Fruit fly (Drosophila melanogaster) whole organism, embryonic: Measurements from ENCODE around the gene CG18095.

Source experiments
- Ada2b ChIP-seq: fragments of 200-800 bp; sonication (Bioruptor generic); IDR thresholded peaks from 2 replicates; pipeline ENCODE4 v1.3.6; 2022; ENCODE audit warnings: missing biosample characterization, missing genetic modification characterization
- CG10462 ChIP-seq: fragments of 200-800 bp; sonication (Bioruptor generic); optimal IDR thresholded peaks from 2 replicates; lab custom pipeline; 2016; ENCODE audit warnings: missing biosample characterization, missing genetic modification characterization
- CG10654 ChIP-seq: fragments of 200-800 bp; sonication (Bioruptor generic); optimal IDR thresholded peaks from 2 replicates; lab custom pipeline; 2016; ENCODE audit warnings: missing biosample characterization, missing genetic modification characterization
- CG11093 ChIP-seq: fragments of 200-800 bp; sonication (Bioruptor generic); IDR thresholded peaks from 3 replicates; pipeline ENCODE4 v1.3.6; 2022; ENCODE audit warnings: missing biosample characterization, missing genetic modification characterization
- CG11247 ChIP-seq: fragments of 200-800 bp; sonication (Bioruptor generic); IDR thresholded peaks from 2 replicates; pipeline ENCODE4 v1.3.6; 2022; ENCODE audit warnings: missing biosample characterization, missing genetic modification characterization
- CG11504 ChIP-seq: fragments of 200-800 bp; sonication (Bioruptor generic); optimal IDR thresholded peaks from 3 replicates; lab custom pipeline; 2019; ENCODE audit warnings: missing biosample characterization, mild to moderate bottlenecking, missing genetic modification characterization, moderate library complexity
- CG11723 ChIP-seq: fragments of 200-800 bp; sonication (Bioruptor generic); optimal IDR thresholded peaks from 2 replicates; lab custom pipeline; 2017; ENCODE audit warnings: missing biosample characterization, mild to moderate bottlenecking, missing genetic modification characterization
- CG12104 ChIP-seq: fragments of 200-800 bp; sonication (Bioruptor generic); optimal IDR thresholded peaks from 3 replicates; lab custom pipeline; 2016; ENCODE audit warnings: missing biosample characterization, missing genetic modification characterization
- CG13775 ChIP-seq: fragments of 200-800 bp; sonication (Bioruptor generic); optimal IDR thresholded peaks from 3 replicates; lab custom pipeline; 2017; ENCODE audit warnings: missing biosample characterization, mild to moderate bottlenecking, missing genetic modification characterization
- CG14667 ChIP-seq: fragments of 200-800 bp; sonication (Bioruptor generic); IDR thresholded peaks from 2 replicates; pipeline ENCODE4 v1.3.6; 2022; ENCODE audit warnings: missing biosample characterization, missing genetic modification characterization
- CG14860 ChIP-seq: fragments of 200-800 bp; sonication (Bioruptor generic); IDR thresholded peaks from 3 replicates; pipeline ENCODE4 v1.3.6; 2022; ENCODE audit warnings: missing biosample characterization, missing genetic modification characterization; ENCODE audit not compliant: partially characterized antibody
- CG15011 ChIP-seq: fragments of 200-800 bp; sonication (Bioruptor generic); optimal IDR thresholded peaks from 3 replicates; lab custom pipeline; 2018; ENCODE audit warnings: missing biosample characterization, mild to moderate bottlenecking, missing genetic modification characterization
- CG17802 ChIP-seq: fragments of 200-800 bp; sonication (Bioruptor generic); optimal IDR thresholded peaks from 2 replicates; lab custom pipeline; 2018; ENCODE audit warnings: missing biosample characterization, mild to moderate bottlenecking, missing genetic modification characterization, moderate library complexity
- CG17829 ChIP-seq: fragments of 200-800 bp; optimal IDR thresholded peaks from 2 replicates; lab custom pipeline; 2019; ENCODE audit warnings: missing biosample characterization, mild to moderate bottlenecking, missing genetic modification characterization, moderate library complexity
- CG3838 ChIP-seq: fragments of 200-800 bp; sonication (Bioruptor generic); optimal IDR thresholded peaks from 3 replicates; lab custom pipeline; 2016; ENCODE audit warnings: missing biosample characterization, missing genetic modification characterization
- CG43689 ChIP-seq: fragments of 200-800 bp; sonication (Bioruptor generic); IDR thresholded peaks from 2 replicates; pipeline ENCODE4 v1.3.6; 2022; ENCODE audit warnings: missing biosample characterization, missing genetic modification characterization
- CG4707 ChIP-seq: fragments of 200-800 bp; sonication (Bioruptor generic); optimal IDR thresholded peaks from 2 replicates; lab custom pipeline; 2018; ENCODE audit warnings: missing biosample characterization, mild to moderate bottlenecking, missing genetic modification characterization, moderate library complexity
- CG6813 ChIP-seq: fragments of 200-800 bp; sonication (Bioruptor generic); optimal IDR thresholded peaks from 2 replicates; lab custom pipeline; 2017; ENCODE audit warnings: missing biosample characterization, missing genetic modification characterization, mild to moderate bottlenecking, moderate library complexity, missing genetic modification reagents
- CG7372 ChIP-seq: fragments of 200-800 bp; sonication (Bioruptor generic); IDR thresholded peaks from 2 replicates; pipeline ENCODE4 v1.3.6; 2022; ENCODE audit warnings: missing biosample characterization, missing genetic modification characterization
- CG7786 ChIP-seq: fragments of 200-800 bp; sonication (Bioruptor generic); optimal IDR thresholded peaks from 2 replicates; lab custom pipeline; 2016; ENCODE audit warnings: missing biosample characterization, missing genetic modification characterization
- CG7839 ChIP-seq: fragments of 200-800 bp; sonication (Bioruptor generic); optimal IDR thresholded peaks from 3 replicates; lab custom pipeline; 2018; ENCODE audit warnings: missing biosample characterization, mild to moderate bottlenecking, missing genetic modification characterization, moderate library complexity
- CG9609 ChIP-seq: fragments of 200-800 bp; sonication (Bioruptor generic); optimal IDR thresholded peaks from 3 replicates; lab custom pipeline; 2016; ENCODE audit warnings: missing biosample characterization, missing genetic modification characterization
- CG9797 ChIP-seq: fragments of 200-800 bp; sonication (Bioruptor generic); optimal IDR thresholded peaks from 3 replicates; lab custom pipeline; 2018; ENCODE audit warnings: missing biosample characterization, mild to moderate bottlenecking, missing genetic modification characterization
- CkIIα-i1 ChIP-seq: fragments of 200-800 bp; sonication (Bioruptor generic); IDR thresholded peaks from 2 replicates; pipeline ENCODE4 v1.3.6; 2022; ENCODE audit warnings: missing biosample characterization, missing genetic modification characterization
- Elba2 ChIP-seq: fragments of 200-800 bp; sonication (Bioruptor generic); optimal IDR thresholded peaks from 3 replicates; lab custom pipeline; 2016; ENCODE audit warnings: missing biosample characterization, missing genetic modification characterization
- Hmr ChIP-seq: fragments of 200-800 bp; sonication (Bioruptor generic); optimal IDR thresholded peaks from 3 replicates; lab custom pipeline; 2017; ENCODE audit warnings: mild to moderate bottlenecking, missing biosample characterization, missing genetic modification reagents, missing genetic modification characterization
- MTF-1 ChIP-seq: fragments of 200-800 bp; sonication (Bioruptor generic); optimal IDR thresholded peaks from 2 replicates; lab custom pipeline; 2018; ENCODE audit warnings: missing biosample characterization, mild to moderate bottlenecking, missing genetic modification characterization, borderline replicate concordance
- NC2β ChIP-seq: fragments of 200-800 bp; sonication (Bioruptor generic); optimal IDR thresholded peaks from 2 replicates; lab custom pipeline; 2016; ENCODE audit warnings: missing biosample characterization, missing genetic modification characterization
- NK7.1 ChIP-seq: fragments of 200-800 bp; sonication (Bioruptor generic); optimal IDR thresholded peaks from 3 replicates; lab custom pipeline; 2016; ENCODE audit warnings: missing biosample characterization, missing genetic modification characterization
- Ravus ChIP-seq: fragments of 200-800 bp; sonication (Bioruptor generic); IDR thresholded peaks from 2 replicates; pipeline ENCODE4 v1.3.6; 2022; ENCODE audit warnings: missing biosample characterization, missing genetic modification characterization
- Ssrp ChIP-seq: fragments of 200-800 bp; sonication (Bioruptor generic); optimal IDR thresholded peaks from 2 replicates; lab custom pipeline; 2018; ENCODE audit warnings: missing biosample characterization, mild to moderate bottlenecking, missing genetic modification characterization, moderate library complexity
- Tbp ChIP-seq: fragments of >200 bp; optimal IDR thresholded peaks from 2 replicates; lab custom pipeline; 2018; ENCODE audit warnings: missing biosample characterization, missing genetic modification characterization
- Usf ChIP-seq: fragments of 200-800 bp; sonication (Bioruptor generic); optimal IDR thresholded peaks from 2 replicates; lab custom pipeline; 2017; ENCODE audit warnings: missing genotype, missing biosample characterization, missing genetic modification characterization
- abd-A ChIP-seq: fragments of 200-800 bp; sonication (Bioruptor generic); optimal IDR thresholded peaks from 3 replicates; lab custom pipeline; 2019; ENCODE audit warnings: missing biosample characterization, mild to moderate bottlenecking, missing genetic modification characterization, moderate library complexity
- al ChIP-seq: fragments of 200-800 bp; sonication (Bioruptor generic); IDR thresholded peaks from 2 replicates; pipeline ENCODE4 v1.3.6; 2022; ENCODE audit warnings: missing biosample characterization, missing genetic modification characterization
- croc ChIP-seq: fragments of 200-800 bp; sonication (Bioruptor generic); conservative IDR thresholded peaks from 3 replicates; pipeline ENCODE4 v1.3.6; 2022; ENCODE audit warnings: missing biosample characterization, missing genetic modification characterization
- dati ChIP-seq: fragments of 200-800 bp; sonication (Bioruptor generic); IDR thresholded peaks from 2 replicates; pipeline ENCODE4 v1.3.6; 2022; ENCODE audit warnings: missing biosample characterization, missing genetic modification characterization
- ewg ChIP-seq: fragments of 200-800 bp; sonication (Bioruptor generic); optimal IDR thresholded peaks from 3 replicates; lab custom pipeline; 2017; ENCODE audit warnings: mild to moderate bottlenecking, missing biosample characterization, missing genetic modification reagents, missing genetic modification characterization
- eyg ChIP-seq: fragments of 200-800 bp; sonication (Bioruptor generic); optimal IDR thresholded peaks from 3 replicates; lab custom pipeline; 2016; ENCODE audit warnings: missing biosample characterization, missing genetic modification characterization
- grn ChIP-seq: fragments of 200-800 bp; sonication (Bioruptor generic); optimal IDR thresholded peaks from 3 replicates; lab custom pipeline; 2017; ENCODE audit warnings: missing biosample characterization, missing genetic modification characterization
- gsb ChIP-seq: fragments of 200-800 bp; sonication (Bioruptor generic); IDR thresholded peaks from 2 replicates; pipeline ENCODE4 v1.3.6; 2022; ENCODE audit warnings: missing biosample characterization, missing genetic modification characterization
- ind ChIP-seq: fragments of 200-800 bp; sonication (Bioruptor generic); optimal IDR thresholded peaks from 3 replicates; lab custom pipeline; 2016; ENCODE audit warnings: missing biosample characterization, missing genetic modification characterization
- klu ChIP-seq: fragments of 200-800 bp; sonication (Bioruptor generic); IDR thresholded peaks from 2 replicates; pipeline ENCODE4 v1.3.6; 2022; ENCODE audit warnings: missing biosample characterization, missing genetic modification characterization
- luna ChIP-seq: fragments of 200-800 bp; sonication (Bioruptor generic); optimal IDR thresholded peaks from 2 replicates; lab custom pipeline; 2016; ENCODE audit warnings: missing biosample characterization, missing genetic modification characterization
- nerfin-1 ChIP-seq: fragments of 200-800 bp; sonication (Bioruptor generic); optimal IDR thresholded peaks from 3 replicates; lab custom pipeline; 2019; ENCODE audit warnings: missing biosample characterization, mild to moderate bottlenecking, missing genetic modification characterization, moderate library complexity
- nom ChIP-seq: fragments of 200-800 bp; sonication (Bioruptor generic); optimal IDR thresholded peaks from 2 replicates; lab custom pipeline; 2017; ENCODE audit warnings: missing biosample characterization, missing genetic modification characterization, mild to moderate bottlenecking, moderate library complexity, missing genetic modification reagents
- psq ChIP-seq: fragments of 200-800 bp; sonication (Bioruptor generic); optimal IDR thresholded peaks from 2 replicates; lab custom pipeline; 2017; ENCODE audit warnings: missing biosample characterization, missing genetic modification characterization
- sna ChIP-seq: fragments of 200-800 bp; sonication (Bioruptor generic); IDR thresholded peaks from 2 replicates; pipeline ENCODE4 v1.3.6; 2022; ENCODE audit warnings: missing biosample characterization, missing genetic modification characterization; ENCODE audit not compliant: partially characterized antibody
- tin ChIP-seq: fragments of 200-800 bp; sonication (Bioruptor generic); optimal IDR thresholded peaks from 3 replicates; lab custom pipeline; 2016; ENCODE audit warnings: missing biosample characterization, missing genetic modification characterization
- trem ChIP-seq: fragments of 200-800 bp; optimal IDR thresholded peaks from 3 replicates; lab custom pipeline; 2019; ENCODE audit warnings: missing biosample characterization, mild to moderate bottlenecking, missing genetic modification characterization, moderate library complexity

The CG18095 gene

DNA sequence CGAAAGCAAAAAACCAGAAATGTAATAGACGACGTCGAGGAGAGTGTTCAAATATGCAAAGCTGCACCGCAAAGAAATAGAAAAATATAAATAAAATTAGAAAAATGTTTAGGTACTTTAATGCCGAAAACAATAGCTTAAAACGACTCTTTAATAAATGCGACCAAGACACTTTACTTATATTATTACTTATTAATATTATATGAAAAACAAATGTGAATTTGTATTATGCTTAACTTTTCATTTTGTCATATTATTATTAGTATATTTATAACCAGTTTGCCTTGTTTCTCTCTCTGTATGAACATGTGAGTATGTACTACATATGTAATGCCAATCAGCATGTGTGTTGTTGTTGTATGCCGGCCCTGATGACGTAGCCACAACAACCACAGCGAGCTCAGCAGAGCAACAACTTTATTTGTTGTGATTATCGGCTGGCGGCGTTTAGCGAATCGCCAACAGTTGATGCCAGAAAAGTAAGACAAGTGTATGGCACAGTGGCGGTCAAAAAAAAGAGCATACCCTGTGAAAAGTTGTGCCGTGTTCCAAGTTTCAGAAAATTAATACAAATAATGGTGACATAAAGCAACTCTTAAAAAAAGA is 9.1 kb downstream of the CG18095 start (continued):
- TF ChIP-seq Ada2b (GFP tag; lab: Robert Waterston, UW) (peak; percentile 87), luna (GFP tag; lab: Kevin White, UChicago) (no peak), grn (GFP tag; lab: Kevin White, UChicago) (peak; percentile 33), abd-A (peak; percentile 46), CG7839 (tag; lab: Kevin White, UChicago) (peak; percentile 98), ewg (peak; percentile 85), trem (tag; lab: Kevin White, UChicago) (peak; percentile 95), eyg (GFP tag; lab: Kevin White, UChicago) (peak; percentile 21), CG9797 (GFP tag; lab: Kevin White, UChicago) (no peak), psq (peak; percentile 86), CG9609 (peak; percentile 48), CG11504 (tag; lab: Kevin White, UChicago) (peak; percentile 97), Elba2 (GFP tag; lab: Kevin White, UChicago) (peak; percentile 16), CG12104 (peak; percentile 87), tin (GFP tag; lab: Kevin White, UChicago) (peak; percentile 49), Hmr (GFP tag; lab: Kevin White, UChicago) (peak; percentile 95), CG13775 (GFP tag; lab: Kevin White, UChicago) (peak; percentile 90), Tbp (GFP tag; lab: Kevin White, UChicago) (no peak), CG43689 (GFP tag; lab: Robert Waterston, UW) (peak; percentile 60; the same call in 1 of the 2 replicates), CG14860 (GFP tag; lab: Robert Waterston, UW) (no peak), nom (GFP tag; lab: Kevin White, UChicago) (peak; percentile 23), Ravus (GFP tag; lab: Robert Waterston, UW) (peak; percentile 82), CG11247 (peak; percentile 83), sna (GFP tag; lab: Robert Waterston, UW) (no peak), CG10654 (GFP tag; lab: Kevin White, UChicago) (peak; percentile 82), Usf (GFP tag; lab: Kevin White, UChicago) (peak; percentile 72), gsb (peak; percentile 92), CG6813 (GFP tag; lab: Kevin White, UChicago) (peak; percentile 90), CkIIα-i1 (GFP tag; lab: Robert Waterston, UW) (0 out of 2 replicates have a peak, but pooled peaks have one; percentile 23), NK7.1 (GFP tag; lab: Kevin White, UChicago) (no peak), CG10462 (GFP tag; lab: Kevin White, UChicago) (peak; percentile 57), CG7372 (GFP tag; lab: Robert Waterston, UW) (peak; percentile 90), NC2β (GFP tag; lab: Kevin White, UChicago) (no peak), CG15011 (GFP tag; lab: Kevin White, UChicago) (peak; percentile 84), nerfin-1 (tag; lab: Kevin White, UChicago) (peak; percentile 94), MTF-1 (GFP tag; lab: Kevin White, UChicago) (peak; percentile 72), al (peak; percentile 93), CG7786 (GFP tag; lab: Kevin White, UChicago) (peak; percentile 7), CG4707 (GFP tag; lab: Kevin White, UChicago) (peak; percentile 67), CG3838 (GFP tag; lab: Kevin White, UChicago) (no peak), ind (peak; percentile 84), klu (GFP tag; lab: Robert Waterston, UW) (peak; percentile 91), croc (peak; percentile 91), CG11093 (GFP tag; lab: Robert Waterston, UW) (peak; percentile 89), CG17802 (tag; lab: Kevin White, UChicago) (peak; percentile 65), CG11723 (GFP tag; lab: Kevin White, UChicago) (peak; percentile 77), dati (peak; percentile 72), Ssrp (tag; lab: Kevin White, UChicago) (peak; percentile 96), CG14667 (GFP tag; lab: Robert Waterston, UW) (peak; percentile 89), CG17829 (tag; lab: Kevin White, UChicago) (peak; percentile 97)
